Worm (Caenorhabditis elegans) whole organism, early embryonic: ENCODE results near the gene C49G7.7.

Experiments
- ceh-36 ChIP-seq: sonication (generic microtip); optimal IDR thresholded peaks from 2 replicates; lab custom pipeline; 2016; ENCODE audit warnings: missing genetic modification characterization, inconsistent platforms, missing compliant biosample characterization
- flt-1 ChIP-seq: fragments of 200-800 bp; sonication (Bioruptor generic); IDR thresholded peaks from 2 replicates; pipeline ENCODE4 v1.3.6; 2022; ENCODE audit warnings: missing genetic modification characterization, missing compliant biosample characterization
- hmbx-1 ChIP-seq: sonication (generic microtip); optimal IDR thresholded peaks from 2 replicates; lab custom pipeline; 2016; ENCODE audit warnings: mild to moderate bottlenecking, missing genetic modification characterization, missing compliant biosample characterization

- TF ChIP-seq flt-1 (GFP tag; lab: Robert Waterston, UW) (no peak), ceh-36 (tag; lab: Kevin White, UChicago) (no peak), hmbx-1 (tag; lab: Kevin White, UChicago) (no peak)
These were observed at the start of gene C49G7.7 for ce11 chrV:4034303-4034702.
